Fruit fly (Drosophila melanogaster) whole organism, embryonic: ENCODE measurements around the gene Pld3.

ENCODE experiments used
- BEAF-32 ChIP-seq: fragments of 200-800 bp; sonication (Bioruptor generic); optimal IDR thresholded peaks from 3 replicates; lab custom pipeline; 2017; ENCODE audit warnings: missing biosample characterization, missing genetic modification characterization, mild to moderate bottlenecking, moderate library complexity, missing genetic modification reagents
- Blimp-1 ChIP-seq: fragments of 200-800 bp; sonication (Bioruptor generic); optimal IDR thresholded peaks from 3 replicates; lab custom pipeline; 2018; ENCODE audit warnings: missing biosample characterization, missing genetic modification characterization, mild to moderate bottlenecking, moderate library complexity, missing genetic modification reagents
- CG10147 ChIP-seq: fragments of 200-800 bp; sonication (Bioruptor generic); optimal IDR thresholded peaks from 2 replicates; lab custom pipeline; 2019; ENCODE audit warnings: missing biosample characterization, mild to moderate bottlenecking, missing genetic modification characterization, moderate library complexity
- CG10431 ChIP-seq: fragments of 200-800 bp; sonication (Bioruptor generic); optimal IDR thresholded peaks from 3 replicates; lab custom pipeline; 2018; ENCODE audit warnings: missing biosample characterization, mild to moderate bottlenecking, missing genetic modification characterization
- CG12391 ChIP-seq: fragments of 200-800 bp; sonication (Bioruptor generic); optimal IDR thresholded peaks from 3 replicates; lab custom pipeline; 2018; ENCODE audit warnings: missing biosample characterization, mild to moderate bottlenecking, missing genetic modification characterization, moderate library complexity
- CG12942 ChIP-seq: fragments of 200-800 bp; sonication (Bioruptor generic); optimal IDR thresholded peaks from 3 replicates; lab custom pipeline; 2016; ENCODE audit warnings: missing biosample characterization, missing genetic modification characterization
- CG13775 ChIP-seq: fragments of 200-800 bp; sonication (Bioruptor generic); optimal IDR thresholded peaks from 3 replicates; lab custom pipeline; 2017; ENCODE audit warnings: missing biosample characterization, mild to moderate bottlenecking, missing genetic modification characterization
- CG17829 ChIP-seq: fragments of 200-800 bp; optimal IDR thresholded peaks from 2 replicates; lab custom pipeline; 2019; ENCODE audit warnings: missing biosample characterization, mild to moderate bottlenecking, missing genetic modification characterization, moderate library complexity
- CG2116 ChIP-seq: fragments of 200-800 bp; sonication (Bioruptor generic); optimal IDR thresholded peaks from 3 replicates; lab custom pipeline; 2018; ENCODE audit warnings: missing biosample characterization, mild to moderate bottlenecking, missing genetic modification characterization
- CG30020 ChIP-seq: fragments of 200-800 bp; optimal IDR thresholded peaks from 2 replicates; lab custom pipeline; 2019; ENCODE audit warnings: missing biosample characterization, mild to moderate bottlenecking, missing genetic modification characterization, moderate library complexity
- CG31224 ChIP-seq: fragments of 200-800 bp; sonication (Bioruptor generic); IDR thresholded peaks from 2 replicates; pipeline ENCODE4 v1.3.6; 2022; ENCODE audit warnings: missing biosample characterization, missing genetic modification characterization
- CG32532 ChIP-seq: fragments of 200-800 bp; sonication (Bioruptor generic); IDR thresholded peaks from 2 replicates; pipeline ENCODE4 v1.3.6; 2022; ENCODE audit warnings: missing biosample characterization, missing genetic modification characterization
- CG32767 ChIP-seq: fragments of 200-800 bp; sonication (Bioruptor generic); IDR thresholded peaks from 2 replicates; pipeline ENCODE4 v1.3.6; 2022; ENCODE audit warnings: missing biosample characterization, missing genetic modification characterization
- CG6254 ChIP-seq: fragments of 200-800 bp; sonication (Bioruptor generic); optimal IDR thresholded peaks from 3 replicates; lab custom pipeline; 2017; ENCODE audit warnings: mild to moderate bottlenecking, missing biosample characterization, missing genetic modification reagents, missing genetic modification characterization
- CG6813 ChIP-seq: fragments of 200-800 bp; sonication (Bioruptor generic); optimal IDR thresholded peaks from 2 replicates; lab custom pipeline; 2017; ENCODE audit warnings: missing biosample characterization, missing genetic modification characterization, mild to moderate bottlenecking, moderate library complexity, missing genetic modification reagents
- CG6854 ChIP-seq: fragments of 200-800 bp; sonication (Bioruptor generic); optimal IDR thresholded peaks from 3 replicates; lab custom pipeline; 2017; ENCODE audit warnings: missing biosample characterization, mild to moderate bottlenecking, missing genetic modification characterization
- CG7963 ChIP-seq: fragments of 200-800 bp; sonication (Bioruptor generic); IDR thresholded peaks from 3 replicates; pipeline ENCODE4 v1.3.6; 2022; ENCODE audit warnings: missing biosample characterization, missing genetic modification characterization; ENCODE audit not compliant: partially characterized antibody
- CG8290 ChIP-seq, 3 experiments: fragments of 200-800 bp; sonication (Bioruptor generic); optimal IDR thresholded peaks; 2 replicates each; lab custom pipeline; 2016 to 2019; ENCODE audit warnings: missing biosample characterization in 3 of 3, missing genetic modification characterization in 3 of 3, mild to moderate bottlenecking in 2 of 3, moderate library complexity in 1 of 3
- CG9609 ChIP-seq: fragments of 200-800 bp; sonication (Bioruptor generic); optimal IDR thresholded peaks from 3 replicates; lab custom pipeline; 2016; ENCODE audit warnings: missing biosample characterization, missing genetic modification characterization
- CTCF ChIP-seq: fragments of 200-800 bp; sonication (Bioruptor generic); optimal IDR thresholded peaks from 2 replicates; lab custom pipeline; 2017; ENCODE audit warnings: missing biosample characterization, mild to moderate bottlenecking, missing genetic modification characterization, moderate library complexity
- Ets97D ChIP-seq: fragments of 200-800 bp; sonication (Bioruptor generic); optimal IDR thresholded peaks from 3 replicates; lab custom pipeline; 2016; ENCODE audit warnings: missing biosample characterization, missing genetic modification characterization
- Hr39 ChIP-seq: fragments of >200 bp; optimal IDR thresholded peaks from 2 replicates; lab custom pipeline; 2017
- Mad ChIP-seq: fragments of 200-800 bp; sonication (Bioruptor generic); optimal IDR thresholded peaks from 2 replicates; lab custom pipeline; 2016; ENCODE audit warnings: missing biosample characterization, missing genetic modification characterization
- Med ChIP-seq: fragments of 200-800 bp; sonication (Bioruptor generic); peaks from one replicate; lab custom pipeline; 2016; ENCODE audit warnings: missing biosample characterization, missing genetic modification characterization, mild to moderate bottlenecking, inconsistent platforms, moderate library complexity
- NFAT ChIP-seq: fragments of 200-800 bp; sonication (Bioruptor generic); IDR thresholded peaks from 2 replicates; pipeline ENCODE4 v1.3.6; 2022; ENCODE audit warnings: missing biosample characterization, missing genetic modification characterization
- NK7.1 ChIP-seq: fragments of 200-800 bp; sonication (Bioruptor generic); optimal IDR thresholded peaks from 3 replicates; lab custom pipeline; 2016; ENCODE audit warnings: missing biosample characterization, missing genetic modification characterization
- Nf-YC ChIP-seq: fragments of 200-800 bp; optimal IDR thresholded peaks from 3 replicates; lab custom pipeline; 2019; ENCODE audit warnings: missing biosample characterization, mild to moderate bottlenecking, missing genetic modification characterization, moderate library complexity
- Ravus ChIP-seq: fragments of 200-800 bp; sonication (Bioruptor generic); IDR thresholded peaks from 2 replicates; pipeline ENCODE4 v1.3.6; 2022; ENCODE audit warnings: missing biosample characterization, missing genetic modification characterization
- Sin3A ChIP-seq: fragments of >200 bp; optimal IDR thresholded peaks from 2 replicates; lab custom pipeline; 2018
- Sox102F ChIP-seq: fragments of 200-800 bp; sonication (Bioruptor generic); optimal IDR thresholded peaks from 2 replicates; lab custom pipeline; 2018; ENCODE audit warnings: missing biosample characterization, mild to moderate bottlenecking, missing genetic modification characterization, moderate library complexity
- Usf ChIP-seq: fragments of 200-800 bp; sonication (Bioruptor generic); optimal IDR thresholded peaks from 2 replicates; lab custom pipeline; 2017; ENCODE audit warnings: missing genotype, missing biosample characterization, missing genetic modification characterization
- amos ChIP-seq: fragments of 200-800 bp; sonication (Bioruptor generic); IDR thresholded peaks from 2 replicates; pipeline ENCODE4 v1.3.6; 2022; ENCODE audit warnings: missing biosample characterization, missing genetic modification characterization; ENCODE audit not compliant: partially characterized antibody
- fd64A ChIP-seq: fragments of 200-800 bp; sonication (Bioruptor generic); optimal IDR thresholded peaks from 3 replicates; lab custom pipeline; 2018; ENCODE audit warnings: missing biosample characterization, mild to moderate bottlenecking, missing genetic modification characterization
- grn ChIP-seq: fragments of 200-800 bp; sonication (Bioruptor generic); optimal IDR thresholded peaks from 3 replicates; lab custom pipeline; 2017; ENCODE audit warnings: missing biosample characterization, missing genetic modification characterization
- insv ChIP-seq, 2 experiments: fragments of 200-800 bp; sonication (Bioruptor generic); optimal IDR thresholded peaks; 3 replicates each; lab custom pipeline; 2016 to 2018; ENCODE audit warnings: missing biosample characterization in 2 of 2, missing genetic modification characterization in 2 of 2
- inv ChIP-seq: fragments of 200-800 bp; sonication (Bioruptor generic); IDR thresholded peaks from 2 replicates; pipeline ENCODE4 v1.3.6; 2022; ENCODE audit warnings: missing biosample characterization, missing genetic modification characterization; ENCODE audit not compliant: partially characterized antibody
- kah ChIP-seq: fragments of 200-800 bp; sonication (Bioruptor generic); optimal IDR thresholded peaks from 2 replicates; lab custom pipeline; 2018; ENCODE audit warnings: missing biosample characterization, mild to moderate bottlenecking, missing genetic modification characterization
- kay ChIP-seq: fragments of 200-800 bp; sonication (Bioruptor generic); optimal IDR thresholded peaks from 2 replicates; lab custom pipeline; 2016; ENCODE audit warnings: missing biosample characterization, missing genetic modification characterization
- lab ChIP-seq: fragments of 200-800 bp; sonication (Bioruptor generic); optimal IDR thresholded peaks from 3 replicates; lab custom pipeline; 2017; ENCODE audit warnings: missing biosample characterization, missing genetic modification characterization, mild to moderate bottlenecking, moderate library complexity, missing genetic modification reagents
- mam ChIP-seq: fragments of 200-800 bp; sonication (Bioruptor generic); optimal IDR thresholded peaks from 3 replicates; lab custom pipeline; 2016; ENCODE audit warnings: missing biosample characterization, missing genetic modification characterization
- mirr ChIP-seq: fragments of 200-800 bp; sonication (Bioruptor generic); optimal IDR thresholded peaks from 3 replicates; lab custom pipeline; 2018; ENCODE audit warnings: missing biosample characterization, mild to moderate bottlenecking, missing genetic modification characterization
- oc ChIP-seq: fragments of 200-800 bp; sonication (Bioruptor generic); optimal IDR thresholded peaks from 2 replicates; lab custom pipeline; 2018; ENCODE audit warnings: missing biosample characterization, mild to moderate bottlenecking, missing genetic modification characterization, moderate library complexity
- otp ChIP-seq: fragments of 200-800 bp; sonication (Bioruptor generic); IDR thresholded peaks from 3 replicates; pipeline ENCODE4, ENCODE4 v1.3.6; 2022; ENCODE audit warnings: missing biosample characterization, missing genetic modification characterization
- psq ChIP-seq: fragments of 200-800 bp; sonication (Bioruptor generic); optimal IDR thresholded peaks from 2 replicates; lab custom pipeline; 2017; ENCODE audit warnings: missing biosample characterization, missing genetic modification characterization
- pzg ChIP-seq: fragments of 200-800 bp; sonication (Bioruptor generic); optimal IDR thresholded peaks from 3 replicates; lab custom pipeline; 2018; ENCODE audit warnings: missing biosample characterization, mild to moderate bottlenecking, missing genetic modification characterization, moderate library complexity
- sob ChIP-seq: fragments of 200-800 bp; sonication (Bioruptor generic); IDR thresholded peaks from 2 replicates; pipeline ENCODE4 v1.3.6; 2022; ENCODE audit warnings: missing biosample characterization, missing genetic modification characterization
- stwl ChIP-seq: fragments of 200-800 bp; sonication (Bioruptor generic); optimal IDR thresholded peaks from 3 replicates; lab custom pipeline; 2018; ENCODE audit warnings: missing biosample characterization, mild to moderate bottlenecking, missing genetic modification characterization, moderate library complexity
- tll ChIP-seq, 2 experiments: fragments of 200-800 bp in 1 of 2; fragments of >200 bp in 1 of 2; sonication (Bioruptor generic) in 1 of 2; optimal IDR thresholded peaks; 2 replicates each; lab custom pipeline; 2017 to 2019; ENCODE audit warnings: missing biosample characterization in 2 of 2, missing genetic modification characterization in 2 of 2, mild to moderate bottlenecking in 1 of 2, moderate library complexity in 1 of 2
- tna ChIP-seq: fragments of 200-800 bp; sonication (Bioruptor generic); IDR thresholded peaks from 2 replicates; pipeline ENCODE4 v1.3.6; 2022; ENCODE audit warnings: missing biosample characterization, missing genetic modification characterization; ENCODE audit not compliant: partially characterized antibody
- usp ChIP-seq: fragments of >200 bp; optimal IDR thresholded peaks from 2 replicates; lab custom pipeline; 2017; ENCODE audit warnings: missing biosample characterization, missing genetic modification characterization
- vnd ChIP-seq: fragments of 200-800 bp; sonication (Bioruptor generic); IDR thresholded peaks from 3 replicates; pipeline ENCODE4 v1.3.6; 2022; ENCODE audit warnings: missing biosample characterization, missing genetic modification characterization; ENCODE audit not compliant: partially characterized antibody

Gene Pld3

DNA sequence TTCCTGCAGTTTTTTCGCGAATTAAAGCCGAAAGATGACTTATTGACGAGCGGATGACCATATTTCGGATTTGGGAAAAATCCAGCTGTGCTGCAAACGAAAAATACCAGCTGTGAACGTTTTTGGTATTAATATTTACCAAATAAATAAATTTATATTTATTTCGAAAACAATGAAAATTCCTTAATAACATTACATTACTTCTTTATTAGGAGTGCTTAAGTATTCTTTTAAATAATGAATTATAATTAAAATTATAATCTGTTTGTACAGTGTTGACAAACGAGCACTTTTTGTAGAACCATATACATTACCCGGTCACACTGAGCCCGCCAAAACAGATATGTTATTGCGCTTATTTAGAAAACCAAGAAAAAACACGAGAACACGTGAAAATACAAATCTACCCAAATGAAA is 21.0 kb downstream of the Pld3 start, which contains the start of the genes bur and Mcm10 (continued):
- TF ChIP-seq Sox102F (GFP tag; lab: Kevin White, UChicago) (no peak), CG6854 (GFP tag; lab: Kevin White, UChicago) (no peak), CG12391 (tag; lab: Kevin White, UChicago) (peak; percentile 65), Ets97D (GFP tag; lab: Kevin White, UChicago) (peak; percentile 40), sob (GFP tag; lab: Robert Waterston, UW) (no peak), lab (GFP tag; lab: Kevin White, UChicago) (no peak), psq (GFP tag; lab: Kevin White, UChicago) (no peak), CG6813 (GFP tag; lab: Kevin White, UChicago) (no peak), CG31224 (GFP tag; lab: Robert Waterston, UW) (no peak), Blimp-1 (no peak), CG17829 (peak; percentile 46), Mad (GFP tag; lab: Kevin White, UChicago) (no peak), CG12942 (GFP tag; lab: Kevin White, UChicago) (no peak), Nf-YC (tag; lab: Kevin White, UChicago) (no peak), usp (GFP tag; lab: Kevin White, UChicago) (no peak), CTCF (GFP tag; lab: Kevin White, UChicago) (no peak), stwl (tag; lab: Kevin White, UChicago) (peak; percentile 68), amos (GFP tag; lab: Robert Waterston, UW) (no peak), kah (GFP tag; lab: Kevin White, UChicago) (no peak), mam (no peak), CG9609 (no peak), CG32532 (GFP tag; lab: Robert Waterston, UW) (no peak), BEAF-32 (GFP tag; lab: Kevin White, UChicago) (peak; percentile 28), tll (GFP tag; optimal IDR thresholded peaks at IDR 0.05; lab: Kevin White, UChicago) (peak in 1 of 2 experiments; percentile 97), CG10431 (no peak), kay (GFP tag; lab: Kevin White, UChicago) (peak; percentile 21), CG13775 (GFP tag; lab: Kevin White, UChicago) (no peak), grn (GFP tag; lab: Kevin White, UChicago) (no peak), CG30020 (tag; lab: Kevin White, UChicago) (peak; percentile 62), Hr39 (lab: Kevin White, UChicago) (no peak), CG2116 (GFP tag; lab: Kevin White, UChicago) (peak; percentile 52), insv (GFP tag; optimal IDR thresholded peaks at IDR 0.05; lab: Kevin White, UChicago) (peak in 1 of 2 experiments; percentile 19), NFAT (GFP tag; lab: Robert Waterston, UW) (no peak), Med (GFP tag; lab: Kevin White, UChicago) (no peak), vnd (GFP tag; lab: Robert Waterston, UW) (no peak), tna (GFP tag; lab: Robert Waterston, UW) (no peak), CG6254 (no peak), Sin3A (lab: Kevin White, UChicago) (peak; percentile 18), fd64A (GFP tag; lab: Kevin White, UChicago) (no peak), oc (no peak), Usf (GFP tag; lab: Kevin White, UChicago) (no peak), otp (GFP tag; lab: Robert Waterston, UW) (no peak), CG8290 (GFP tag; optimal IDR thresholded peaks at IDR 0.05; lab: Kevin White, UChicago) (peak; percentile 60), CG8290 (tag; optimal IDR thresholded peaks at IDR 0.05; lab: Kevin White, UChicago) (no peak), inv (GFP tag; lab: Robert Waterston, UW) (no peak), Ravus (no peak), mirr (GFP tag; lab: Kevin White, UChicago) (no peak), CG7963 (no peak), pzg (GFP tag; lab: Kevin White, UChicago) (peak; percentile 59), CG32767 (GFP tag; lab: Robert Waterston, UW) (no peak), NK7.1 (GFP tag; lab: Kevin White, UChicago) (no peak), CG10147 (GFP tag; lab: Kevin White, UChicago) (no peak)
